Fruit fly (Drosophila melanogaster): ENCODE results near the gene Sap-r.

The Sap-r gene

dm6 chr3R:30918872-30919271 is 30.0 kb upstream of the Sap-r start (continued):
- TF ChIP-seq Opbp (GFP tag; IDR thresholded peaks at IDR 0.05; ENCODE audit: partially characterized antibody), result no peak
- no peak for TF ChIP-seq CG8281 (tag; optimal IDR thresholded peaks at IDR 0.05)
- TF ChIP-seq prd (optimal IDR thresholded peaks at IDR 0.05), result no peak
- TF ChIP-seq prd (GFP tag; IDR thresholded peaks at IDR 0.05), result no peak
- TF ChIP-seq psq (GFP tag; optimal IDR thresholded peaks at IDR 0.05), result no peak
- TF ChIP-seq Mrtf (GFP tag; IDR thresholded peaks at IDR 0.05), result no peak
- TF ChIP-seq Vsx1 (GFP tag; optimal IDR thresholded peaks at IDR 0.05), result peak; percentile 27
- TF ChIP-seq CG30403 (GFP tag; optimal IDR thresholded peaks at IDR 0.05), result no peak
- TF ChIP-seq CG11696 (GFP tag; IDR thresholded peaks at IDR 0.05), result no peak
- no peak for TF ChIP-seq Poxn (GFP tag; IDR thresholded peaks at IDR 0.05)
- TF ChIP-seq bowl (GFP tag; IDR thresholded peaks at IDR 0.05), result no peak
- no peak for TF ChIP-seq klu (GFP tag; IDR thresholded peaks at IDR 0.05)
- no peak for TF ChIP-seq CG4328 (GFP tag; optimal IDR thresholded peaks at IDR 0.05)
- no peak for TF ChIP-seq CG10959 (GFP tag; IDR thresholded peaks at IDR 0.05)
- TF ChIP-seq CG6683 (GFP tag; optimal IDR thresholded peaks at IDR 0.05), result no peak
- no peak for TF ChIP-seq Side (GFP tag; optimal IDR thresholded peaks at IDR 0.05)
- TF ChIP-seq Neu2 (GFP tag; optimal IDR thresholded peaks at IDR 0.05; ENCODE audit: borderline replicate concordance), result no peak
- no peak for TF ChIP-seq Scr (GFP tag; IDR thresholded peaks at IDR 0.05; ENCODE audit: partially characterized antibody)
- TF ChIP-seq Dbx (GFP tag; IDR thresholded peaks at IDR 0.05), result no peak
- TF ChIP-seq dan (GFP tag; IDR thresholded peaks at IDR 0.05), result no peak
- TF ChIP-seq CG8089 (GFP tag; optimal IDR thresholded peaks at IDR 0.05), result no peak
- TF ChIP-seq phol (tag; optimal IDR thresholded peaks at IDR 0.05), result no peak
- no peak for TF ChIP-seq croc (GFP tag; conservative IDR thresholded peaks at IDR 0.05)
- peak; percentile 10 for TF ChIP-seq CG10543 (GFP tag; optimal IDR thresholded peaks at IDR 0.05)
- TF ChIP-seq CG12236 (GFP tag; optimal IDR thresholded peaks at IDR 0.05), result peak; percentile 41
- TF ChIP-seq Pdp1 (GFP tag; optimal IDR thresholded peaks at IDR 0.05), result peak in 1 of 2 experiments; percentile 6
- TF ChIP-seq Adf1 (GFP tag; IDR thresholded peaks at IDR 0.05), result no peak
- peak; percentile 38 for TF ChIP-seq twi (tag; optimal IDR thresholded peaks at IDR 0.05)
- no peak for TF ChIP-seq CG7357 (GFP tag; IDR thresholded peaks at IDR 0.05)
- TF ChIP-seq CG14050 (GFP tag; IDR thresholded peaks at IDR 0.05), result no peak
- TF ChIP-seq CG17568 (GFP tag; optimal IDR thresholded peaks at IDR 0.05), result peak; percentile 47
- TF ChIP-seq CG11504 (tag; optimal IDR thresholded peaks at IDR 0.05), result peak; percentile 0
- TF ChIP-seq luna (GFP tag; optimal IDR thresholded peaks at IDR 0.05), result no peak
- TF ChIP-seq gem (tag; optimal IDR thresholded peaks at IDR 0.05), result peak; percentile 30
- no peak for TF ChIP-seq CG11695 (GFP tag; IDR thresholded peaks at IDR 0.05)
- no peak for TF ChIP-seq CG2199 (GFP tag; IDR thresholded peaks at IDR 0.05)
- no peak for TF ChIP-seq Lhr (GFP tag; optimal IDR thresholded peaks at IDR 0.05)
- TF ChIP-seq CG2712 (tag; optimal IDR thresholded peaks at IDR 0.05), result peak; percentile 43
- no peak for TF ChIP-seq Bdp1 (GFP tag; optimal IDR thresholded peaks at IDR 0.05)
- no peak for TF ChIP-seq Sry-δ (GFP tag; optimal IDR thresholded peaks at IDR 0.05)
- TF ChIP-seq nau (GFP tag; optimal IDR thresholded peaks at IDR 0.05), result peak; percentile 16
- peak; percentile 26 for TF ChIP-seq Sox102F (GFP tag; optimal IDR thresholded peaks at IDR 0.05)
- TF ChIP-seq ham (GFP tag; IDR thresholded peaks at IDR 0.05), result no peak
- TF ChIP-seq bsh (GFP tag; optimal IDR thresholded peaks at IDR 0.05), result peak in 1 of 2 experiments; percentile 24
- no peak for TF ChIP-seq CG34376 (GFP tag; optimal IDR thresholded peaks at IDR 0.05)
- peak; percentile 45 for TF ChIP-seq CG33557 (GFP tag; optimal IDR thresholded peaks at IDR 0.05)
- TF ChIP-seq CG11560 (tag; IDR thresholded peaks at IDR 0.05), result no peak
- TF ChIP-seq CG10462 (GFP tag; optimal IDR thresholded peaks at IDR 0.05), result no peak
- no peak for TF ChIP-seq CG10274 (GFP tag; optimal IDR thresholded peaks at IDR 0.05)
- no peak for TF ChIP-seq HmgD (GFP tag; optimal IDR thresholded peaks at IDR 0.05)
- TF ChIP-seq CG9876 (GFP tag; optimal IDR thresholded peaks at IDR 0.05), result no peak
- TF ChIP-seq fu2 (GFP tag; optimal IDR thresholded peaks at IDR 0.05), result no peak
